Worm (Caenorhabditis elegans) whole organism, mixed stage, embryonic: ENCODE data around the gene col-85.

Experiments used
- mab-5 ChIP-seq: fragments of 150-350 bp; optimal IDR thresholded peaks from 2 replicates; lab custom pipeline; 2014; ENCODE audit warnings: missing biosample characterization, missing genetic modification characterization
- nhr-12 ChIP-seq: fragments of 150-350 bp; optimal IDR thresholded peaks from 2 replicates; lab custom pipeline; 2014; ENCODE audit warnings: missing biosample characterization, missing genetic modification characterization
- nhr-2 ChIP-seq: fragments of 150-350 bp; optimal IDR thresholded peaks from 2 replicates; lab custom pipeline; 2014; ENCODE audit warnings: missing biosample characterization, missing genetic modification characterization
- nhr-28 ChIP-seq: fragments of 150-350 bp; optimal IDR thresholded peaks from 2 replicates; lab custom pipeline; 2014; ENCODE audit warnings: missing biosample characterization, missing genetic modification characterization
- unc-62 ChIP-seq: fragments of 150-350 bp; optimal IDR thresholded peaks from 2 replicates; lab custom pipeline; 2014; ENCODE audit warnings: missing biosample characterization, missing genetic modification reagents, missing genetic modification characterization
- ztf-11 ChIP-seq: fragments of 150-350 bp; optimal IDR thresholded peaks from 2 replicates; lab custom pipeline; 2014; ENCODE audit warnings: missing biosample characterization, missing genetic modification characterization

ce11 chrII:12514620-12515019 lies 19.7 kb upstream of the col-85 start, which contains the start of gene srh-69:
- TF ChIP-seq nhr-2 (no peak), unc-62 (GFP tag; lab: Kevin White, UChicago) (no peak), ztf-11 (tag; lab: Kevin White, UChicago) (no peak), nhr-28 (tag; lab: Kevin White, UChicago) (no peak), nhr-12 (tag; lab: Kevin White, UChicago) (no peak), mab-5 (no peak)
